Worm (Caenorhabditis elegans): Measurements from ENCODE around the gene rbx-1.

DNA sequence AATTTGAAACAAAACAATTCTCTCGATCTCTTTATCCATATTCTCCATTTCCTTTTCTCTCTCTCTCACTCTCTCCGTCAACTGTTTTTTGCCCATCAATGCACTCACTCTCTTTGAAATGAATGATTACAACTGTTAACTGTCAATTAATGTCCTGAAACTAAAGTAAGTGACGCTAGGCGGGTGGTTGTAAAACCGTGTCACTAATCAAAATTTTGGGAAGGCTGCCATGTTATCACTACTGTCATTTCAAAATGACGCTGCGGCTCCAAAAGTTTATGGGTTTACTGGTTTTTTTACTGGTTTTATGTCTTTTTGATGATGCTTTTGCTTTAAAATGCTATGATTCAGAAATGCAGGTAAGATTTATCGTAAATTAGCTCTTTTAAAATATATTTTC lies 11.2 kb downstream of the rbx-1 start, which contains the start of gene ZK287.9:
- TF ChIP-seq T22C8.4 (GFP tag; IDR thresholded peaks at IDR 0.05) (no peak), ref-1 (GFP tag; conservative IDR thresholded peaks at IDR 0.05) (no peak), ztf-23 (GFP tag; IDR thresholded peaks at IDR 0.05) (no peak), med-1 (GFP tag; optimal IDR thresholded peaks at IDR 0.05; ENCODE audit: insufficient read depth) (no peak), ztf-29 (GFP tag; IDR thresholded peaks at IDR 0.05) (no peak), flt-1 (GFP tag; IDR thresholded peaks at IDR 0.05) (no peak)

Data from whole organism, midembryonic.